Fruit fly (Drosophila melanogaster): ENCODE results near the gene CG7720.

CG7720 gene

DNA sequence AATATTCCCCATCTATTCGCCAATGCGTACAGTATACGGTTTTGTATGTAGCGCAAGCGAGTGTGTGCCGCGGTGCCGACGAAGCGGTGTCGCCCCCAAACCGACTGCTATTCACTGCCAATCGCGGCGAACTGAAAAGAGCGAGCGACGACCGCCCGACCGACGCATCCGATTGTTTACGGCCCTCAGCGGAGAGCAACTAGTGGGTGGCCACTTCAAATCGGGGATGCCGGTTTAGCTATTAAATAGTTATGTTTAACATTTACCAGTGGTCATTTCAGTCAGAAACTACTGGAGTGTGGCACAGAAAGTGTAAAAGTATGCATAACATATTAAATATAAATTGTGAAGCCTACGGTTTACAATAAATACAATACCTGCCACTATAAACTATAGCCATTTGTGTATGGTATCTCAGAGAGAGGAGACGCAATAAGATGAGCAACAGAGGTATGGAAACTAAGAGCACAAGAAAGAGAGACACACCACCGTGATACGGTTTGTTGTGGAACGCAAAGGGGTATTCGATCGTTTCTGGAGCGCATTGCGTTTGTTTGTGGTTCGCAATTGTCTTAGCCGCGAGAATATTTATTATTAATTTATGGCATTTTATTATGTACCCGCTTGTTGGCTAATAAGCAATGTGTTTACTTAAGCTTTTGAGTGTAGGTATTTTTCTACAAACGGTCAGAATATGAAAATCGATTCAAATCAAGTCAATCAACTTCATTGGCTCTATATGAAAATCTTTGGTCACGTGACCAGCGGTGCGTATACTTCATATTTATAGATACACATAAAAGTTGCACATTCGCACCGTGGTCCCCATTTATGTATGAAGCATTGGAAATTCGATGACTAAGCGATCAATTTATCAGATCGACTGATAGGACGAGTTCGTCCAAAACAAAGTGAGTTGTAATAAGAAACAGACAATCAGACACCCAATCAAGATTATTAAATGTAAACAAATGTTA, 54.7 kb downstream of the CG7720 start:
- TF ChIP-seq Hnf4 (GFP tag; optimal IDR thresholded peaks at IDR 0.05), result no peak
- no peak for TF ChIP-seq dmrt93B (GFP tag; optimal IDR thresholded peaks at IDR 0.05)
- no peak for TF ChIP-seq Jra (GFP tag; optimal IDR thresholded peaks at IDR 0.05)
- TF ChIP-seq GATAd (GFP tag; optimal IDR thresholded peaks at IDR 0.05), result no peak
- TF ChIP-seq ey (GFP tag; optimal IDR thresholded peaks at IDR 0.05), result no peak
- TF ChIP-seq Rel (GFP tag; optimal IDR thresholded peaks at IDR 0.05), result no peak
- no peak for TF ChIP-seq Rel (tag; optimal IDR thresholded peaks at IDR 0.05)
- TF ChIP-seq Myc (optimal IDR thresholded peaks at IDR 0.05), result peak; percentile 89
- TF ChIP-seq CrebA (GFP tag; optimal IDR thresholded peaks at IDR 0.05; ENCODE audit: borderline replicate concordance), result no peak
- no peak for TF ChIP-seq lola (GFP tag; optimal IDR thresholded peaks at IDR 0.05)
- peak in 1 of 2 experiments; percentile 47 for TF ChIP-seq dl (GFP tag; optimal IDR thresholded peaks at IDR 0.05; ENCODE audit: insufficient read depth in 1 of 2, partially characterized antibody in 2 of 2)
- no peak for TF ChIP-seq CG32264 (GFP tag; optimal IDR thresholded peaks at IDR 0.05)
- TF ChIP-seq rgr (GFP tag; optimal IDR thresholded peaks at IDR 0.05), result peak; percentile 8
- no peak for TF ChIP-seq br (GFP tag; optimal IDR thresholded peaks at IDR 0.05)
- TF ChIP-seq N (GFP tag; optimal IDR thresholded peaks at IDR 0.05), result no peak
- no peak for TF ChIP-seq usp (GFP tag; optimal IDR thresholded peaks at IDR 0.05)
- peak; percentile 81 for TF ChIP-seq woc (GFP tag; optimal IDR thresholded peaks at IDR 0.05)
- peak; percentile 68 for TF ChIP-seq sage (GFP tag; optimal IDR thresholded peaks at IDR 0.05)
- no peak for TF ChIP-seq Abd-B (GFP tag; optimal IDR thresholded peaks at IDR 0.05)
- no peak for TF ChIP-seq Hr83 (GFP tag; optimal IDR thresholded peaks at IDR 0.05; ENCODE audit: poor library complexity, severe bottlenecking)
- peak; percentile 55 for TF ChIP-seq Dif (GFP tag; optimal IDR thresholded peaks at IDR 0.05; ENCODE audit: partially characterized antibody)
- TF ChIP-seq Mio (GFP tag; optimal IDR thresholded peaks at IDR 0.05), result no peak
- TF ChIP-seq tai (GFP tag; optimal IDR thresholded peaks at IDR 0.05), result no peak
- TF ChIP-seq h (GFP tag; optimal IDR thresholded peaks at IDR 0.05), result peak; percentile 24
- no peak for TF ChIP-seq fru (GFP tag; optimal IDR thresholded peaks at IDR 0.05)
- TF ChIP-seq sv (GFP tag; optimal IDR thresholded peaks at IDR 0.05), result no peak
- no peak for TF ChIP-seq Hr78 (GFP tag; optimal IDR thresholded peaks at IDR 0.05)
- TF ChIP-seq Vsx2 (GFP tag; optimal IDR thresholded peaks at IDR 0.05; ENCODE audit: partially characterized antibody), result no peak
- no peak for TF ChIP-seq Sp1 (GFP tag; optimal IDR thresholded peaks at IDR 0.05)
- no peak for TF ChIP-seq pan (optimal IDR thresholded peaks at IDR 0.05)
- no peak for TF ChIP-seq jim (GFP tag; optimal IDR thresholded peaks at IDR 0.05)
- no peak for TF ChIP-seq foxo (GFP tag; optimal IDR thresholded peaks at IDR 0.05)
- no peak for TF ChIP-seq Dfd (GFP tag; optimal IDR thresholded peaks at IDR 0.05)
- TF ChIP-seq dsf (GFP tag; optimal IDR thresholded peaks at IDR 0.05; ENCODE audit: borderline replicate concordance), result no peak
- TF ChIP-seq OdsH (GFP tag; optimal IDR thresholded peaks at IDR 0.05), result no peak
- TF ChIP-seq brk (GFP tag; optimal IDR thresholded peaks at IDR 0.05), result peak; percentile 36
- TF ChIP-seq psq (GFP tag; optimal IDR thresholded peaks at IDR 0.05), result no peak
- TF ChIP-seq CG9705 (GFP tag; optimal IDR thresholded peaks at IDR 0.05), result no peak
- no peak for TF ChIP-seq HLH106 (tag; optimal IDR thresholded peaks at IDR 0.05)

DNA sequence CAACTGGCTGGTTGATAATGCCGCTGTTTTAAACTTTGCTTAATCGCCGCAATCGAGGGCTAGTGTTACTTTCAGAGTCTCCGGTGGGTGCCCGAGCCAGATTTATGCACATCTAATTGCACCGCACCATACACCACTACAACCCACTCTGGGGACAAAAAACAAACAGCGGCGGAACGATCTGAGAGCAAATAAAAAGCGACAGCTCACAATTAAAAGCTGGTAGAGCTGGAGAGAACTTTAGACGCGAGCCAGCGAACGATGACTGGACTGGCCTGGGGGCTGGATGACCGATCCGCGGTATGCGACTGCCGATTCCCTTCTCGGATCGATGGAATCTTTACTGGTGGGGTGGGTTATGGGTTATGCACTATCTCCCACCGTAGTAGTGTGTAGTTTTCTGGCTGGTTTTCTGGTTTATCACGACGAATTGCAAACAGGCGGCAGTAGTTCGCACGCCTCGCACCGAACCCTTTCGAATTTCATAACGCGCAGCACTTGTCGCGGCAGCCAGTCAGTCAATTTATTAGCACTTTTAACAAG, 55.5 kb downstream of the CG7720 start:
- TF ChIP-seq foxo (GFP tag; optimal IDR thresholded peaks at IDR 0.05), result peak in 1 of 2 experiments; percentile 3
- no peak for TF ChIP-seq CG32264 (GFP tag; optimal IDR thresholded peaks at IDR 0.05)
- no peak for TF ChIP-seq OdsH (GFP tag; optimal IDR thresholded peaks at IDR 0.05)
- TF ChIP-seq Sp1 (GFP tag; optimal IDR thresholded peaks at IDR 0.05), result peak; percentile 13
- no peak for TF ChIP-seq dsf (GFP tag; optimal IDR thresholded peaks at IDR 0.05; ENCODE audit: borderline replicate concordance)
- TF ChIP-seq Abd-B (GFP tag; optimal IDR thresholded peaks at IDR 0.05), result no peak
